Fruit fly (Drosophila melanogaster) whole organism, prepupa: ENCODE data around the gene Vps29.

Experiments used
- CG11762 ChIP-seq: fragments of 200-800 bp; sonication (Bioruptor generic); optimal IDR thresholded peaks from 3 replicates; lab custom pipeline; 2016; ENCODE audit warnings: missing biosample characterization, missing genetic modification characterization; ENCODE audit not compliant: insufficient read depth
- CG11902 ChIP-seq: fragments of 200-800 bp; sonication (Bioruptor generic); optimal IDR thresholded peaks from 3 replicates; lab custom pipeline; 2016; ENCODE audit warnings: missing biosample characterization, missing genetic modification characterization
- CG3032 ChIP-seq: fragments of 200-800 bp; optimal IDR thresholded peaks from 2 replicates; lab custom pipeline; 2019; ENCODE audit warnings: missing biosample characterization, mild to moderate bottlenecking, missing genetic modification characterization, moderate library complexity
- CG3919 ChIP-seq: fragments of 200-800 bp; sonication (Bioruptor generic); optimal IDR thresholded peaks from 3 replicates; lab custom pipeline; 2016; ENCODE audit warnings: missing biosample characterization, missing genetic modification characterization
- CG7368 ChIP-seq: fragments of 200-800 bp; sonication (Bioruptor generic); optimal IDR thresholded peaks from 3 replicates; lab custom pipeline; 2016; ENCODE audit warnings: missing biosample characterization, missing genetic modification characterization
- Gug ChIP-seq: fragments of 200-800 bp; sonication (Bioruptor generic); IDR thresholded peaks from 2 replicates; pipeline ENCODE4 v1.3.6; 2022; ENCODE audit warnings: missing biosample characterization, missing genetic modification characterization
- OdsH ChIP-seq: fragments of 200-800 bp; sonication (Bioruptor generic); optimal IDR thresholded peaks from 3 replicates; lab custom pipeline; 2016; ENCODE audit warnings: missing biosample characterization, missing genetic modification characterization
- achi ChIP-seq: fragments of 200-800 bp; sonication (Bioruptor generic); optimal IDR thresholded peaks from 3 replicates; lab custom pipeline; 2016; ENCODE audit warnings: missing biosample characterization, missing genetic modification characterization
- dsx ChIP-seq: fragments of 200-800 bp; optimal IDR thresholded peaks from 3 replicates; lab custom pipeline; 2019; ENCODE audit warnings: missing biosample characterization, mild to moderate bottlenecking, missing genetic modification characterization, moderate library complexity; ENCODE audit not compliant: poor library complexity, severe bottlenecking

dm6 chr2L:1136993-1137392 is 13.6 kb upstream of the Vps29 start:
- no peak for TF ChIP-seq CG3919 (GFP tag; lab: Kevin White, UChicago)
- no peak for TF ChIP-seq Gug
- TF ChIP-seq CG11902 (GFP tag; lab: Kevin White, UChicago): no peak
- TF ChIP-seq CG7368 (GFP tag; lab: Kevin White, UChicago): no peak
- no peak for TF ChIP-seq CG3032
- no peak for TF ChIP-seq dsx (GFP tag; lab: Kevin White, UChicago)
- TF ChIP-seq OdsH: no peak
- TF ChIP-seq achi (GFP tag; lab: Kevin White, UChicago): no peak
- TF ChIP-seq CG11762 (GFP tag; lab: Kevin White, UChicago): no peak
